Worm (Caenorhabditis elegans) whole organism, L2 larva: Measurements from ENCODE around the gene C40H1.3.

Experiments
- C34F6.9 ChIP-seq: fragments of 150-350 bp; optimal IDR thresholded peaks from 2 replicates; lab custom pipeline; 2014; ENCODE audit warnings: missing biosample characterization, missing genetic modification characterization
- F13H6.1 ChIP-seq: sonication (generic microtip); optimal IDR thresholded peaks from 2 replicates; lab custom pipeline; 2016; ENCODE audit warnings: missing genetic modification characterization, missing compliant biosample characterization
- R02D3.7 ChIP-seq: fragments of 150-350 bp; optimal IDR thresholded peaks from 2 replicates; lab custom pipeline; 2014; ENCODE audit warnings: missing biosample characterization, missing genetic modification characterization
- ZK546.5 ChIP-seq: sonication (generic microtip); optimal IDR thresholded peaks from 2 replicates; lab custom pipeline; 2017; ENCODE audit warnings: missing biosample characterization, missing genetic modification characterization
- alr-1 ChIP-seq: fragments of 150-350 bp; optimal IDR thresholded peaks from 2 replicates; lab custom pipeline; 2014; ENCODE audit warnings: missing biosample characterization, missing genetic modification characterization
- aly-2 ChIP-seq: fragments of 150-350 bp; optimal IDR thresholded peaks from 2 replicates; lab custom pipeline; 2014; ENCODE audit warnings: missing biosample characterization, missing genetic modification characterization
- blmp-1 ChIP-seq: sonication (generic microtip); optimal IDR thresholded peaks from 2 replicates; lab custom pipeline; 2017; ENCODE audit warnings: missing genetic modification characterization, mild to moderate bottlenecking, missing compliant biosample characterization, antibody characterized with exemption, moderate library complexity; ENCODE audit not compliant: insufficient read depth
- ceh-16 ChIP-seq: fragments of 150-350 bp; optimal IDR thresholded peaks from 2 replicates; lab custom pipeline; 2014; ENCODE audit warnings: missing biosample characterization, missing genetic modification characterization
- ceh-82 ChIP-seq: fragments of 150-350 bp; optimal IDR thresholded peaks from 2 replicates; lab custom pipeline; 2014; ENCODE audit warnings: missing biosample characterization, missing genetic modification characterization
- crh-2 ChIP-seq: sonication (generic microtip); optimal IDR thresholded peaks from 2 replicates; lab custom pipeline; 2017; ENCODE audit warnings: missing biosample characterization, missing genetic modification characterization
- egl-27 ChIP-seq: sonication (generic microtip); optimal IDR thresholded peaks from 3 replicates; lab custom pipeline; 2017; ENCODE audit warnings: missing biosample characterization, missing genetic modification reagents, missing genetic modification characterization
- elt-1 ChIP-seq: fragments of 150-350 bp; optimal IDR thresholded peaks from 2 replicates; lab custom pipeline; 2014; ENCODE audit warnings: missing biosample characterization, missing genetic modification characterization
- fos-1 ChIP-seq: fragments of 150-350 bp; optimal IDR thresholded peaks from 2 replicates; lab custom pipeline; 2014; ENCODE audit warnings: missing biosample characterization, missing genetic modification characterization
- gmeb-1 ChIP-seq: fragments of 150-350 bp; optimal IDR thresholded peaks from 2 replicates; lab custom pipeline; 2014; ENCODE audit warnings: missing biosample characterization, missing genetic modification characterization
- lin-11 ChIP-seq: fragments of 150-350 bp; sonication (generic microtip); optimal IDR thresholded peaks from 2 replicates; lab custom pipeline; 2014; ENCODE audit warnings: missing biosample characterization, missing genetic modification characterization, inconsistent platforms, mixed read lengths
- lin-13 ChIP-seq: fragments of 150-350 bp; optimal IDR thresholded peaks from 2 replicates; lab custom pipeline; 2014; ENCODE audit warnings: missing biosample characterization, missing genetic modification reagents, missing genetic modification characterization
- lin-39 ChIP-seq: fragments of 150-350 bp; optimal IDR thresholded peaks from 2 replicates; lab custom pipeline; 2014; ENCODE audit warnings: missing biosample characterization, missing genetic modification reagents, missing genetic modification characterization
- lsy-2 ChIP-seq, 2 experiments: fragments of 150-350 bp in 1 of 2; sonication (generic microtip) in 1 of 2; optimal IDR thresholded peaks; 2 replicates each; lab custom pipeline; 2014 to 2017; ENCODE audit warnings: missing biosample characterization in 2 of 2, missing genetic modification characterization in 2 of 2
- nhr-10 ChIP-seq: sonication (generic microtip); optimal IDR thresholded peaks from 2 replicates; lab custom pipeline; 2017; ENCODE audit warnings: missing biosample characterization, missing genetic modification characterization
- nhr-11 ChIP-seq: fragments of 150-350 bp; optimal IDR thresholded peaks from 2 replicates; lab custom pipeline; 2014; ENCODE audit warnings: missing biosample characterization, missing genetic modification characterization
- nhr-21 ChIP-seq: fragments of 150-350 bp; optimal IDR thresholded peaks from 2 replicates; lab custom pipeline; 2014; ENCODE audit warnings: missing biosample characterization, missing genetic modification characterization
- nhr-23 ChIP-seq: fragments of 150-350 bp; optimal IDR thresholded peaks from 2 replicates; lab custom pipeline; 2014; ENCODE audit warnings: missing biosample characterization, missing genetic modification reagents, missing genetic modification characterization
- nhr-6 ChIP-seq: fragments of 150-350 bp; optimal IDR thresholded peaks from 2 replicates; lab custom pipeline; 2014; ENCODE audit warnings: missing biosample characterization, missing genetic modification characterization
- sem-4 ChIP-seq: fragments of 150-350 bp; optimal IDR thresholded peaks from 2 replicates; lab custom pipeline; 2014; ENCODE audit warnings: missing biosample characterization, missing genetic modification reagents, missing genetic modification characterization
- sma-9 ChIP-seq, 2 experiments: fragments of 150-350 bp in 1 of 2; sonication (generic microtip) in 1 of 2; optimal IDR thresholded peaks; 2 replicates each; lab custom pipeline; 2014 to 2016; ENCODE audit warnings: missing genetic modification characterization in 2 of 2, mild to moderate bottlenecking in 1 of 2, missing biosample characterization in 1 of 2, missing compliant biosample characterization in 1 of 2, missing genetic modification reagents in 1 of 2, moderate library complexity in 1 of 2
- unc-39 ChIP-seq: fragments of 150-350 bp; optimal IDR thresholded peaks from 2 replicates; lab custom pipeline; 2014; ENCODE audit warnings: missing biosample characterization, missing genetic modification characterization
- unc-62 ChIP-seq: fragments of 150-350 bp; optimal IDR thresholded peaks from 2 replicates; lab custom pipeline; 2014; ENCODE audit warnings: missing biosample characterization, missing genetic modification reagents, missing genetic modification characterization
- zag-1 ChIP-seq: fragments of 150-350 bp; optimal IDR thresholded peaks from 2 replicates; lab custom pipeline; 2014; ENCODE audit warnings: missing biosample characterization, missing genetic modification characterization
- ztf-1 ChIP-seq: fragments of 200-800 bp; sonication (Bioruptor generic); conservative IDR thresholded peaks from 2 replicates; pipeline ENCODE4 v1.3.6; 2022; ENCODE audit warnings: missing genetic modification characterization, missing compliant biosample characterization

Gene C40H1.3

DNA sequence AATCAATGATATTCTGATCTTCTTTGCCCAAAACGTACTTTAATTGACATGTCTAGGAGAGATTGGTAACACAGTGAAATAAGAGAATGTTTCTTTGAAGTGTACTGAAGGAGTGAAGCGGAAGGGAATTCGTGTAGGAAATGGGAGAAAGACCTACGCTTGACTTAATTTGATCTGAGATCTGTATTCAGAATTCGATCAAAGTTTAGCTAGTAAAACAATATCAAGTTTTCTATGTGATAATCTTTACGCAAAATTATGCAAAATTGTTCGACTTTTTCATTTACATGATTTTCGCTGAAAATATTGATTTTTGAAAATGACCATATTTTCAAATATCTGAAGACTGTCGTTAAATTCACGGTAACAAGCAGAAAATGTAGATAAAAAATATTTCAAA, 31.8 kb downstream of the C40H1.3 start, which contains the start of gene K01B6.4:
K01B6.4 (minus strand) TSS at position 101 of the 400 bp plus-strand sequence.
- TF ChIP-seq alr-1 (tag; lab: Kevin White, UChicago) (no peak), nhr-21 (tag; lab: Kevin White, UChicago) (no peak), R02D3.7 (tag; lab: Kevin White, UChicago) (no peak), F13H6.1 (tag; lab: Kevin White, UChicago) (no peak), blmp-1 (tag; lab: Kevin White, UChicago) (no peak), lin-13 (no peak), lin-11 (tag; lab: Kevin White, UChicago) (no peak), ceh-16 (tag; lab: Kevin White, UChicago) (no peak), ceh-82 (tag; lab: Kevin White, UChicago) (no peak), lin-39 (no peak), crh-2 (tag; lab: Kevin White, UChicago) (no peak)

DNA sequence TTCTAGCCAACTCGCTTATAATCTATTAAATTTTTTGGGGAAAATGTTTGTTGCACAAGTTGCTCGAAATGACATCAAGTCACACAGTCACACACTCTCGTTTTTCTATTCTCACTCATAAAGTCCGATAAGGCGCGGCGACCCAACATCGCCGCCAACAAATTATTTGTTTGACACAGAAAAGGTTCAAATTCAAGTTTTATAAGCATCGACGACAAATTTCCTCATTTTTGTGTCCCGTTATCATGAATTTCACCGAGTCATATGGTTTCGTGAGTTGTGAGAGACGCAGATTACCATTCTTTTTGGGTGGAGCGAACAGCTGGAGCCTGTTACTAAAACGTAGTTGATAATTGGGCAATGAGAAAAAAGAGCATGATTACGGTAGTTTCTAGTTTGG, 39.4 kb downstream of the C40H1.3 start:
- TF ChIP-seq lsy-2 (tag; optimal IDR thresholded peaks at IDR 0.05; lab: Kevin White, UChicago) (no peak), gmeb-1 (tag; lab: Kevin White, UChicago) (peak; percentile 42), ztf-1 (GFP tag; lab: Robert Waterston, UW) (no peak), ceh-16 (tag; lab: Kevin White, UChicago) (no peak), sma-9 (GFP tag; optimal IDR thresholded peaks at IDR 0.05; lab: Kevin White, UChicago) (peak; percentile 64), sma-9 (tag; optimal IDR thresholded peaks at IDR 0.05; lab: Kevin White, UChicago) (no peak), aly-2 (no peak), unc-39 (tag; lab: Kevin White, UChicago) (no peak), fos-1 (peak; percentile 87), crh-2 (tag; lab: Kevin White, UChicago) (peak; percentile 66)
- TF ChIP-seq, all 48 proteins: peak for 4

DNA sequence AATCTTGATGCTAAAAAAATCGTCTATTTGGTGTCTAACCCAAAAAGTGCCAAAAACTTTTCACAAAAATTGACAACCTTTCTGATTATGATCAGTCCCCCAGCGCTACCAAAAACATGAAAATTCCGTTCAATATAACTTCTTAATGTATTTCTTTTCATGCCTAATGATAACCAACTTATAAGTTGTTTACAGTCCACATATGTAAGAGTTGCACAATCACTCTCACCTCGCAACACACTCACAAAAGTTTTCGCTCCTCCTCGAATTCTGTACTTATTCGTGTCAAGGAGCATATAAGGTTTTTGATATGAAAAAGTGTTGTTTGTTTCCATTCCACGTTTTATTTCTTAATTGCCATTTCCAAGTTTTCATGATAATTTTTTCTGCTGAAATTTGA, 40.6 kb downstream of the C40H1.3 start:
- TF ChIP-seq fos-1 (peak; percentile 28), zag-1 (tag; lab: Kevin White, UChicago) (no peak), egl-27 (tag; lab: Kevin White, UChicago) (no peak)

DNA sequence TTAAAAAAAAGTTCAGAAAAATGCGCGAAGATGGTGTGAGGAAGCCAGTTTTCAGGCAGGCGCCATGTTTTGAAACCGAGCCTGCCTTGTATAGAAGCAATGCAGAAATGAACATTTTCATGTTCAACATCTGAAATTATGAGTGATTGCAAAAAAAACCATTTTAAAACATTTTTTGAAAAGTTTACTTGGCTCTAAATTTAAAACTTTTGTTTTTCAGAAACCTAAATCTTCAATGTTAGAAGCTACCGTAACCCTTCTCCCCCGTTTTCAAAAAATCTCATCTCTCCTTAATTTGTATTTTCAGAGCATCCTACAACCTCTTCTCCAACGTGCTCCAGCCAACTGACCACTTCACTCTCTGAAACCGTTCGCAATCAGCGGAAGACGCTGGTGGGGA, 47.7 kb downstream of the C40H1.3 start, which contains the start of gene fozi-1:
fozi-1 (plus strand) TSS at position 301 of the 400 bp plus-strand sequence.
- TF ChIP-seq C34F6.9 (no peak), nhr-11 (tag; lab: Kevin White, UChicago) (no peak), egl-27 (tag; lab: Kevin White, UChicago) (no peak)

DNA sequence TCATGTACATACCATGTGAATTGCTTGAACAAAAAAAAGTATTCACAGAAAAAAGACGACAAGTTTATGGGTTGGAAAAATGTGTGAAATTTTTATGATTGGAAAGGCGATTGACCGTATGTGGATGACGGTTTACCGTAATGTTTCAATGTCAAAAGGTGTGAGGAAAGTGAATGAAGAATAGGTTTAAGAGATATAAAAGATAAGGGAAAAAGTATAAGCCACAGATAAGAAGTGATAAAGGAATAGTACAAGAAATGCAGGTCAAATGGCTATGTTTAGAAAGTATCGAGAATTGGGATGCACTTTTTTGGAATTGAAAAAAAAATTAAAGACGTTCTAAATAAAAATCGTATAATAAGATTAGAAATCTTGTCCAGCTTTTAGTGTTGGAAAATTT, 51.4 kb downstream of the C40H1.3 start:
- TF ChIP-seq aly-2 (no peak), sem-4 (tag; lab: Kevin White, UChicago) (no peak), nhr-10 (tag; lab: Kevin White, UChicago) (no peak), blmp-1 (tag; lab: Kevin White, UChicago) (peak; percentile 58), lin-11 (tag; lab: Kevin White, UChicago) (no peak), unc-62 (GFP tag; lab: Kevin White, UChicago) (no peak), nhr-6 (no peak), egl-27 (tag; lab: Kevin White, UChicago) (no peak), fos-1 (peak; percentile 16), gmeb-1 (tag; lab: Kevin White, UChicago) (no peak), ztf-1 (GFP tag; lab: Robert Waterston, UW) (no peak), nhr-23 (tag; lab: Kevin White, UChicago) (no peak), elt-1 (tag; lab: Kevin White, UChicago) (no peak), ZK546.5 (tag; lab: Kevin White, UChicago) (no peak)
- TF ChIP-seq, all 48 proteins: peak for 2
